Worm (Caenorhabditis elegans): ENCODE results near the gene mak-1.

The mak-1 gene

DNA sequence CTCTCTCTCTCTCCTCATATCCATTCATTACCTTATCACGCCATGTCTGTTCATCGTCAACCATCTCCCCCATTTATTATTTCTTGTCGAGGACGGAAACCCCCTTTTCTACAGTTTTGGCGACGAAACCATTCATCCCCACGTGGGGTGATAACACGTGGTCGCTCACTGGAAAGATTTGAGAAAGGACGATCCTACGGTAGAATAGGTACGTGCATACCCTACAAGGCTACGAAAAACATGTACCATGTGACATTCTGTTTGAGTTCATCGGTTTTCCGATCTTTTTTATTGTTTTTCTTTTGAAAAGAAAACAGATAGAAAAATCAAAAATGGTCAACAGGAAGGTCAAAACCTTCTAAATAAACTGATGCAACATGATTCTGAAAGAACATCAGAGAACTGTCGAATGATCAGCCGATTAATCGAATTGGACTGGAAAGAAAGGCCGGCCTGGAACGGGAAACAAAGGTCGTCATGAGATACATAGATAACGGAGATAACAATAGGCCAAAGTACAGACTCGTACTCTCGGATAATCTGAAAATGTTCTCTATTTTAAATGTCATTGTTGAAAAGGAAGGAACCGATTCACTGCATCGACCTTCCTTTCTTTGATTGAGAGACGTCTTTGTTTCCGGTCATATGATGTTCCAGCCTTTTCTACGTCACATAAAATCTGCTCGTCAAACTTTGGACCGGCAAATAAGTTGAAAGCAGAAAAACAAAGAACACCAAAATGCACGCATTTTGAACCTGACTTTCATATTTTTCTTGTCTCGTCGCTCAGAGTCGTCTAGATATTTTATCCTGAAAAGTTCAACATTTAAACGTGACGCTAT lies 1.6 kb upstream of the mak-1 start (continued):
- no peak for TF ChIP-seq fkh-2 (tag; optimal IDR thresholded peaks at IDR 0.05)

DNA sequence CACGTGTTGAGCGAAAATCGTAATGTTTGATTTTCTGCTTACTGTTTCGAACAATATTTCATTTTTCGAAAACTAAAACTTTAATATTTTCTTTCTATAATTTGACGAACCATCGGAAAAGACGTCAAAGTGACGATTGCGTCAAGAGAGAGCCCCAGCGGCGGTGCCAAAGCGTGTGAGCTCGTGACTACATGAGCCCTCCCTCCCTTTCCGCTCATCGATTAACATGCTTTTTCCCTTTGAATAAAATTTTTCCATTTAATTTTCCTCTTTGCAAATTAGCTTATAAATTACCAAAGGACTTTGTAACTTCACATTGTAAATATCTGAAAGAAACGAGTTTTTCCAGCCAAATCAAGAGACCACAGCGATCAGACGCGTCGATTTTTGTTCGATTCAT lies 899 bp upstream of the mak-1 start:
- no peak for TF ChIP-seq fos-1 (tag; optimal IDR thresholded peaks at IDR 0.05)
- peak; percentile 21 for TF ChIP-seq lin-15B (tag; optimal IDR thresholded peaks at IDR 0.05)

DNA sequence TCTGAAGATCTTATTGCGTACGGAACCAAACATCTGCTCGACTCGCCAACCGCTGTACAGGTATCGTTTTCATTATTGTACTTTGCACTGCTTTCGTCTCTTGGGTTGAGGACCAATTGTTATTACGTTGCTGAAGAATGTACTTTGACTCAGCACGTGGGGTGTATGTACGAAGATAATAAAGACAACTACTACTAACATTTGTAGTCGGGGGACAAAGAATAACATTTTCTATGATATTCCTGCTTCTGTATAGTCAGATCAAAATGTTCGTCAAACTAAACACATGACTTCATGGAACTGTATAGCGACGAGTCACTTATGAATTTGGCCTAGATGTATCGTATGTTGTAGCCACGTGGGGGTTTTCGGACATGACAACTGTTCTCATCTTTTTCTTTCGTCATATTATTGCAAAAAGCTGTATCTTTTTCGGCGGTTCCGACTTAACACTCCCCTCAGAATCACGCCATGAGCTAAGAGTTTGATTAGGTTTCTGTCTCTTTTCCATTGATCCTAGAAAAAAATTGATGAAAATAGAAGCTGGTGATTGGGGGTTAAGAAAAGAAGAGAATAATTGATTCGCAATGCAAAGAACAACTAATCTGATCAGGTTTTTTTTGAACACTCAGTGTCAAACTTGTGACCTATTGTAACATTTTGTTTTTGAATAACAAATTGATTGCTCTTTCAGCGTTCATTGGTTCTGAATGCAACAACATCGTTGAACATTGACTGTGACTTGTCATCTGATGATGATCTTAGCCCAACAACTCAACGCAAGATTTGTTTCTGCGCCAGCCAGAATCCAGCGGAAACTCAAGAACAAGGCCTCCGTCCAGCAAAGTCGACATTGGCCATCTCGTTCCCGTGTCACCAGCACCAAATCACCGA lies 931 bp downstream of the mak-1 start:
- TF ChIP-seq zag-1 (tag; optimal IDR thresholded peaks at IDR 0.05): no peak
- peak; percentile 3 for TF ChIP-seq pqm-1 (tag; optimal IDR thresholded peaks at IDR 0.05)
- TF ChIP-seq jun-1 (tag; optimal IDR thresholded peaks at IDR 0.05): peak; percentile 20
- no peak for TF ChIP-seq unc-39 (tag; optimal IDR thresholded peaks at IDR 0.05)
- no peak for TF ChIP-seq nhr-67 (tag; optimal IDR thresholded peaks at IDR 0.05)
- TF ChIP-seq elt-2 (tag; optimal IDR thresholded peaks at IDR 0.05): peak; percentile 24
- peak; percentile 37 for TF ChIP-seq nfya-1 (tag; optimal IDR thresholded peaks at IDR 0.05; ENCODE audit: insufficient read depth)
- TF ChIP-seq snpc-4 (tag; optimal IDR thresholded peaks at IDR 0.05): no peak
- TF ChIP-seq aly-2 (tag; optimal IDR thresholded peaks at IDR 0.05): no peak
- no peak for TF ChIP-seq eor-1 (tag; optimal IDR thresholded peaks at IDR 0.05)
- no peak for TF ChIP-seq unc-62 (GFP tag; optimal IDR thresholded peaks at IDR 0.05)
- no peak for TF ChIP-seq tbx-2 (tag; optimal IDR thresholded peaks at IDR 0.05)
- no peak for TF ChIP-seq sea-2 (GFP tag; optimal IDR thresholded peaks at IDR 0.05)
- TF ChIP-seq ceh-9 (tag; optimal IDR thresholded peaks at IDR 0.05): no peak
- TF ChIP-seq mml-1 (tag; optimal IDR thresholded peaks at IDR 0.05): no peak
- no peak for TF ChIP-seq nhr-77 (tag; optimal IDR thresholded peaks at IDR 0.05)
- no peak for TF ChIP-seq lsy-12 (tag; optimal IDR thresholded peaks at IDR 0.05)
- no peak for TF ChIP-seq nhr-11 (tag; optimal IDR thresholded peaks at IDR 0.05)
- no peak for TF ChIP-seq nhr-76 (tag; optimal IDR thresholded peaks at IDR 0.05)
- TF ChIP-seq skn-1 (tag; optimal IDR thresholded peaks at IDR 0.05): no peak
- TF ChIP-seq pha-4 (tag; optimal IDR thresholded peaks at IDR 0.05): peak; percentile 41
- no peak for TF ChIP-seq ZK546.5 (tag; optimal IDR thresholded peaks at IDR 0.05)
- no peak for TF ChIP-seq ceh-82 (tag; optimal IDR thresholded peaks at IDR 0.05)
- peak; percentile 4 for TF ChIP-seq ztf-4 (tag; optimal IDR thresholded peaks at IDR 0.05)
- no peak for TF ChIP-seq fkh-2 (tag; optimal IDR thresholded peaks at IDR 0.05)
- peak; percentile 85 for TF ChIP-seq nhr-25 (tag; optimal IDR thresholded peaks at IDR 0.05)
- TF ChIP-seq ceh-16 (tag; optimal IDR thresholded peaks at IDR 0.05): no peak
- TF ChIP-seq nhr-12 (tag; optimal IDR thresholded peaks at IDR 0.05): no peak
- TF ChIP-seq lin-39 (tag; optimal IDR thresholded peaks at IDR 0.05): peak; percentile 47
- TF ChIP-seq lin-15B (tag; optimal IDR thresholded peaks at IDR 0.05): no peak
- TF ChIP-seq ztf-11 (tag; optimal IDR thresholded peaks at IDR 0.05): no peak
- TF ChIP-seq ceh-28 (tag; optimal IDR thresholded peaks at IDR 0.05): no peak
- no peak for TF ChIP-seq nhr-28 (tag; optimal IDR thresholded peaks at IDR 0.05)
- no peak for TF ChIP-seq elt-1 (tag; optimal IDR thresholded peaks at IDR 0.05)
- no peak for TF ChIP-seq elt-3 (tag; optimal IDR thresholded peaks at IDR 0.05)
- no peak for TF ChIP-seq egl-5 (tag; optimal IDR thresholded peaks at IDR 0.05)
- TF ChIP-seq egl-27 (tag; optimal IDR thresholded peaks at IDR 0.05): no peak
- peak; percentile 67 for TF ChIP-seq nhr-23 (tag; optimal IDR thresholded peaks at IDR 0.05)
- peak; percentile 36 for TF ChIP-seq nhr-43 (tag; optimal IDR thresholded peaks at IDR 0.05; ENCODE audit: poor library complexity, severe bottlenecking)
- TF ChIP-seq fkh-10 (GFP tag; optimal IDR thresholded peaks at IDR 0.05): no peak
- TF ChIP-seq hmg-11 (tag; optimal IDR thresholded peaks at IDR 0.05): no peak
- peak; percentile 14 for TF ChIP-seq mdl-1 (tag; optimal IDR thresholded peaks at IDR 0.05)
- no peak for TF ChIP-seq fos-1 (tag; optimal IDR thresholded peaks at IDR 0.05)
- no peak for TF ChIP-seq nhr-237 (tag; optimal IDR thresholded peaks at IDR 0.05)
- no peak for TF ChIP-seq daf-12 (tag; optimal IDR thresholded peaks at IDR 0.05)
- peak; percentile 96 for TF ChIP-seq ama-1 (optimal IDR thresholded peaks at IDR 0.05)
- no peak for TF ChIP-seq R02D3.7 (tag; optimal IDR thresholded peaks at IDR 0.05)

Measured in whole organism, L3 larva.